Fruit fly (Drosophila melanogaster) whole organism, embryonic: ENCODE results near the gene Ndae1.

Experiments
- Ada2b ChIP-seq: fragments of 200-800 bp; sonication (Bioruptor generic); IDR thresholded peaks from 2 replicates; pipeline ENCODE4 v1.3.6; 2022; ENCODE audit warnings: missing biosample characterization, missing genetic modification characterization
- BEAF-32 ChIP-seq: fragments of 200-800 bp; sonication (Bioruptor generic); optimal IDR thresholded peaks from 3 replicates; lab custom pipeline; 2017; ENCODE audit warnings: missing biosample characterization, missing genetic modification characterization, mild to moderate bottlenecking, moderate library complexity, missing genetic modification reagents
- CG11504 ChIP-seq: fragments of 200-800 bp; sonication (Bioruptor generic); optimal IDR thresholded peaks from 3 replicates; lab custom pipeline; 2019; ENCODE audit warnings: missing biosample characterization, mild to moderate bottlenecking, missing genetic modification characterization, moderate library complexity
- CG12299 ChIP-seq: fragments of 200-800 bp; sonication (Bioruptor generic); optimal IDR thresholded peaks from 2 replicates; lab custom pipeline; 2018; ENCODE audit warnings: missing biosample characterization, mild to moderate bottlenecking, missing genetic modification characterization
- CG12659 ChIP-seq: fragments of 200-800 bp; sonication (Bioruptor generic); optimal IDR thresholded peaks from 3 replicates; lab custom pipeline; 2017; ENCODE audit warnings: mild to moderate bottlenecking, missing biosample characterization, missing genetic modification reagents, missing genetic modification characterization
- CG13287 ChIP-seq: fragments of 200-800 bp; sonication (Bioruptor generic); IDR thresholded peaks from 2 replicates; pipeline ENCODE4 v1.3.6; 2022; ENCODE audit warnings: missing biosample characterization, missing genetic modification characterization; ENCODE audit not compliant: partially characterized antibody
- CG16863 ChIP-seq: fragments of 200-800 bp; sonication (Bioruptor generic); optimal IDR thresholded peaks from 3 replicates; lab custom pipeline; 2016; ENCODE audit warnings: missing biosample characterization, missing genetic modification characterization
- CG17328 ChIP-seq: fragments of 200-800 bp; sonication (Bioruptor generic); IDR thresholded peaks from 2 replicates; pipeline ENCODE4 v1.3.6; 2022; ENCODE audit warnings: missing biosample characterization, missing genetic modification characterization
- CG17361 ChIP-seq: fragments of 200-800 bp; sonication (Bioruptor generic); IDR thresholded peaks from 3 replicates; pipeline ENCODE4 v1.3.6; 2022; ENCODE audit warnings: missing biosample characterization, missing genetic modification characterization
- CG17829 ChIP-seq: fragments of 200-800 bp; optimal IDR thresholded peaks from 2 replicates; lab custom pipeline; 2019; ENCODE audit warnings: missing biosample characterization, mild to moderate bottlenecking, missing genetic modification characterization, moderate library complexity
- CG18011 ChIP-seq: fragments of 200-800 bp; sonication (Bioruptor generic); optimal IDR thresholded peaks from 2 replicates; lab custom pipeline; 2017; ENCODE audit warnings: missing biosample characterization, missing genetic modification characterization, mild to moderate bottlenecking, moderate library complexity, missing genotype
- CG2875 ChIP-seq: fragments of 200-800 bp; sonication (Bioruptor generic); optimal IDR thresholded peaks from 2 replicates; lab custom pipeline; 2017; ENCODE audit warnings: missing biosample characterization, mild to moderate bottlenecking, missing genetic modification characterization, missing genetic modification reagents
- CG2889 ChIP-seq: fragments of 200-800 bp; sonication (Bioruptor generic); IDR thresholded peaks from 3 replicates; pipeline ENCODE4 v1.3.6; 2022; ENCODE audit warnings: missing biosample characterization, missing genetic modification characterization
- CG8924 ChIP-seq: fragments of 200-800 bp; optimal IDR thresholded peaks from 3 replicates; lab custom pipeline; 2019; ENCODE audit warnings: missing biosample characterization, mild to moderate bottlenecking, missing genetic modification characterization, moderate library complexity
- CoRest ChIP-seq: fragments of 200-800 bp; sonication (Bioruptor generic); optimal IDR thresholded peaks from 3 replicates; lab custom pipeline; 2018; ENCODE audit warnings: missing biosample characterization, mild to moderate bottlenecking, missing genetic modification characterization, moderate library complexity
- Dll ChIP-seq: fragments of 200-800 bp; sonication (Bioruptor generic); IDR thresholded peaks from 4 replicates; pipeline ENCODE4 v1.3.6; 2022; ENCODE audit warnings: missing biosample characterization, missing genetic modification characterization; ENCODE audit not compliant: partially characterized antibody
- E2f2 ChIP-seq: fragments of 200-800 bp; sonication (Bioruptor generic); IDR thresholded peaks from 2 replicates; pipeline ENCODE4 v1.3.6; 2022; ENCODE audit warnings: missing biosample characterization, missing genetic modification characterization
- Ets65A ChIP-seq: fragments of 200-800 bp; sonication (Bioruptor generic); peaks from one replicate; lab custom pipeline; 2016; ENCODE audit warnings: missing biosample characterization, missing genetic modification characterization
- Ets97D ChIP-seq: fragments of 200-800 bp; sonication (Bioruptor generic); optimal IDR thresholded peaks from 3 replicates; lab custom pipeline; 2016; ENCODE audit warnings: missing biosample characterization, missing genetic modification characterization
- HmgZ ChIP-seq: fragments of 200-800 bp; sonication (Bioruptor generic); optimal IDR thresholded peaks from 2 replicates; lab custom pipeline; 2018; ENCODE audit warnings: missing biosample characterization, mild to moderate bottlenecking, missing genetic modification characterization
- Hsf ChIP-seq: fragments of 200-800 bp; sonication (Bioruptor generic); optimal IDR thresholded peaks from 3 replicates; lab custom pipeline; 2016; ENCODE audit warnings: missing biosample characterization, missing genetic modification characterization
- Lhr ChIP-seq: fragments of 200-800 bp; sonication (Bioruptor generic); optimal IDR thresholded peaks from 3 replicates; lab custom pipeline; 2017; ENCODE audit warnings: mild to moderate bottlenecking, missing biosample characterization, missing genetic modification reagents, missing genetic modification characterization
- Mad ChIP-seq: fragments of 200-800 bp; sonication (Bioruptor generic); optimal IDR thresholded peaks from 2 replicates; lab custom pipeline; 2016; ENCODE audit warnings: missing biosample characterization, missing genetic modification characterization
- NK7.1 ChIP-seq: fragments of 200-800 bp; sonication (Bioruptor generic); optimal IDR thresholded peaks from 3 replicates; lab custom pipeline; 2016; ENCODE audit warnings: missing biosample characterization, missing genetic modification characterization
- Poxn ChIP-seq: fragments of 200-800 bp; sonication (Bioruptor generic); IDR thresholded peaks from 2 replicates; pipeline ENCODE4 v1.3.6; 2022; ENCODE audit warnings: missing biosample characterization, missing genetic modification characterization
- YL-1 ChIP-seq: fragments of 200-800 bp; sonication (Bioruptor generic); optimal IDR thresholded peaks from 3 replicates; lab custom pipeline; 2017; ENCODE audit warnings: missing biosample characterization, mild to moderate bottlenecking, missing genetic modification characterization
- bab2 ChIP-seq: fragments of 200-800 bp; sonication (Bioruptor generic); optimal IDR thresholded peaks from 2 replicates; lab custom pipeline; 2016; ENCODE audit warnings: missing biosample characterization, missing genetic modification characterization
- crp ChIP-seq, 2 experiments: fragments of 200-800 bp; sonication (Bioruptor generic); optimal IDR thresholded peaks; 2 replicates in 1 of 2; 3 replicates in 1 of 2; lab custom pipeline; 2017; ENCODE audit warnings: missing biosample characterization in 2 of 2, missing genetic modification characterization in 2 of 2, mild to moderate bottlenecking in 1 of 2, moderate library complexity in 1 of 2
- eve ChIP-seq, 2 experiments: fragments of >200 bp; optimal IDR thresholded peaks; 2 replicates each; lab custom pipeline; 2017; ENCODE audit warnings: missing biosample characterization in 2 of 2, missing genetic modification characterization in 2 of 2
- hkb ChIP-seq, 2 experiments: fragments of 200-800 bp in 1 of 2; fragments of >200 bp in 1 of 2; sonication (Bioruptor generic) in 1 of 2; IDR thresholded peaks in 1 of 2; optimal IDR thresholded peaks in 1 of 2; 2 replicates each; pipeline versions ENCODE4 v1.3.6 to Lab custom; 2017 to 2022; ENCODE audit warnings: missing biosample characterization in 1 of 2, missing genetic modification characterization in 1 of 2
- nmo ChIP-seq: fragments of 200-800 bp; sonication (Bioruptor generic); optimal IDR thresholded peaks from 2 replicates; lab custom pipeline; 2018; ENCODE audit warnings: missing biosample characterization, mild to moderate bottlenecking, missing genetic modification characterization, moderate library complexity
- nom ChIP-seq: fragments of 200-800 bp; sonication (Bioruptor generic); optimal IDR thresholded peaks from 2 replicates; lab custom pipeline; 2017; ENCODE audit warnings: missing biosample characterization, missing genetic modification characterization, mild to moderate bottlenecking, moderate library complexity, missing genetic modification reagents
- pnt ChIP-seq: fragments of 200-800 bp; sonication (Bioruptor generic); optimal IDR thresholded peaks from 3 replicates; lab custom pipeline; 2016; ENCODE audit warnings: missing biosample characterization, missing genetic modification characterization
- schlank ChIP-seq: fragments of 200-800 bp; sonication (Bioruptor generic); optimal IDR thresholded peaks from 2 replicates; lab custom pipeline; 2018; ENCODE audit warnings: missing biosample characterization, mild to moderate bottlenecking, missing genetic modification characterization
- scrt ChIP-seq: fragments of 200-800 bp; sonication (Bioruptor generic); optimal IDR thresholded peaks from 2 replicates; lab custom pipeline; 2018; ENCODE audit warnings: missing biosample characterization, mild to moderate bottlenecking, missing genetic modification characterization, moderate library complexity
- sens ChIP-seq: fragments of 200-800 bp; sonication (Bioruptor generic); peaks from one replicate; lab custom pipeline; 2016; ENCODE audit warnings: missing biosample characterization, missing genetic modification characterization
- sna ChIP-seq: fragments of 200-800 bp; sonication (Bioruptor generic); IDR thresholded peaks from 2 replicates; pipeline ENCODE4 v1.3.6; 2022; ENCODE audit warnings: missing biosample characterization, missing genetic modification characterization; ENCODE audit not compliant: partially characterized antibody
- sob ChIP-seq: fragments of 200-800 bp; sonication (Bioruptor generic); IDR thresholded peaks from 2 replicates; pipeline ENCODE4 v1.3.6; 2022; ENCODE audit warnings: missing biosample characterization, missing genetic modification characterization
- sqz ChIP-seq: fragments of 200-800 bp; sonication (Bioruptor generic); optimal IDR thresholded peaks from 3 replicates; lab custom pipeline; 2018; ENCODE audit warnings: missing biosample characterization, mild to moderate bottlenecking, missing genetic modification characterization
- stwl ChIP-seq: fragments of 200-800 bp; sonication (Bioruptor generic); optimal IDR thresholded peaks from 3 replicates; lab custom pipeline; 2018; ENCODE audit warnings: missing biosample characterization, mild to moderate bottlenecking, missing genetic modification characterization, moderate library complexity
- trem ChIP-seq: fragments of 200-800 bp; optimal IDR thresholded peaks from 3 replicates; lab custom pipeline; 2019; ENCODE audit warnings: missing biosample characterization, mild to moderate bottlenecking, missing genetic modification characterization, moderate library complexity

The Ndae1 gene

DNA sequence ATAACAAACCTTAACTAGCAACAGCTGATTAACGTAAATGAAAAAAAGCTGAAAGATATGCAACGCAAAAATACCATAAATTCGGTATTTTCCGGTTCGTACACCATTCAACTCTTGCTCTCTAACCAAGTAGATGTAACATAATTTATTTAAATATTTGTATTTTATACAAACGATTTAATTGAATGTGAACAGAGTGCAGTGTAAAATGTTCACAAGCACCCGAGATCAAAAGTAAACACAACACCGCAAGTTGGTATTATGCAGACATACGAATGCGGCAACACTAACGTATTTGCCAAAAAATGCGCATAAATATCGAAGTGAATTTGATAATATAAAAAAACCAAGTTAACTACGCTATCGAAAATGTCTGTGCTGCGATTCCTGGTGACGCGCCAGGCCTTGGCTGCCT lies 67.2 kb downstream of the Ndae1 start, which contains the start of gene MICU1 (continued):
- TF ChIP-seq sna (GFP tag; lab: Robert Waterston, UW): peak; percentile 44; the same call in 1 of the 2 replicates
- TF ChIP-seq bab2: no peak
- peak; percentile 5 for TF ChIP-seq CoRest
- TF ChIP-seq CG12659 (GFP tag; lab: Kevin White, UChicago): peak; percentile 53
- TF ChIP-seq Ets65A (GFP tag; lab: Kevin White, UChicago): peak; percentile 93
- TF ChIP-seq CG2889 (GFP tag; lab: Robert Waterston, UW): no peak
- no peak for TF ChIP-seq NK7.1
- no peak for TF ChIP-seq CG17328 (GFP tag; lab: Robert Waterston, UW)
- TF ChIP-seq sens (GFP tag; lab: Kevin White, UChicago): peak; percentile 72
- no peak for TF ChIP-seq sob (GFP tag; lab: Robert Waterston, UW)
- TF ChIP-seq Dll: 0 out of 4 replicates have a peak, but pooled peaks have one; percentile 21
- TF ChIP-seq CG13287 (GFP tag; lab: Robert Waterston, UW): peak; percentile 41; the same call in 1 of the 2 replicates
- TF ChIP-seq trem (tag; lab: Kevin White, UChicago): peak; percentile 43
- peak; percentile 19 for TF ChIP-seq CG17829 (tag; lab: Kevin White, UChicago)
- no peak for TF ChIP-seq nom (GFP tag; lab: Kevin White, UChicago)
- peak; percentile 43 for TF ChIP-seq sqz (GFP tag; lab: Kevin White, UChicago)
- TF ChIP-seq CG12299 (tag; lab: Kevin White, UChicago): peak; percentile 23
- peak; percentile 34 for TF ChIP-seq BEAF-32
- TF ChIP-seq CG17361 (GFP tag; lab: Robert Waterston, UW): peak; percentile 51; the same call in 1 of the 3 replicates
- peak; percentile 23 for TF ChIP-seq HmgZ (tag; lab: Kevin White, UChicago)
- no peak for TF ChIP-seq Mad (GFP tag; lab: Kevin White, UChicago)
- TF ChIP-seq Lhr (GFP tag; lab: Kevin White, UChicago): peak; percentile 25
- peak; percentile 54 for TF ChIP-seq CG11504
- peak; percentile 30 for TF ChIP-seq scrt (GFP tag; lab: Kevin White, UChicago)
- peak; percentile 17; the same call in 1 of the 2 replicates for TF ChIP-seq E2f2 (GFP tag; lab: Robert Waterston, UW)
- no peak for TF ChIP-seq Poxn (GFP tag; lab: Robert Waterston, UW)
- TF ChIP-seq crp (GFP tag; optimal IDR thresholded peaks at IDR 0.05; lab: Kevin White, UChicago): peak; percentile 75 to 96
- peak; percentile 15 for TF ChIP-seq Hsf (GFP tag; lab: Kevin White, UChicago)
- TF ChIP-seq CG18011: peak; percentile 98
- no peak for TF ChIP-seq schlank (tag; lab: Kevin White, UChicago)
- TF ChIP-seq Ets97D (GFP tag; lab: Kevin White, UChicago): peak; percentile 80
- peak; percentile 57 for TF ChIP-seq CG8924 (tag; lab: Kevin White, UChicago)
- TF ChIP-seq pnt (GFP tag; lab: Kevin White, UChicago): no peak
- TF ChIP-seq nmo (GFP tag; lab: Kevin White, UChicago): peak; percentile 52
- peak; percentile 87 for TF ChIP-seq stwl (tag; lab: Kevin White, UChicago)
- no peak for TF ChIP-seq hkb (optimal IDR thresholded peaks at IDR 0.05; lab: Kevin White, UChicago)
- no peak for TF ChIP-seq hkb (GFP tag; IDR thresholded peaks at IDR 0.05; lab: Robert Waterston, UW)
- no peak for TF ChIP-seq CG2875 (GFP tag; lab: Kevin White, UChicago)
- no peak for TF ChIP-seq CG16863 (GFP tag; lab: Kevin White, UChicago)
- TF ChIP-seq Ada2b: no peak
- TF ChIP-seq YL-1 (GFP tag; lab: Kevin White, UChicago): peak; percentile 76
- peak in 1 of 2 experiments; percentile 32 for TF ChIP-seq eve (GFP tag; optimal IDR thresholded peaks at IDR 0.05; lab: Kevin White, UChicago)
